Fruit fly (Drosophila melanogaster): ENCODE data around the gene CG31675.

CG31675 gene

DNA sequence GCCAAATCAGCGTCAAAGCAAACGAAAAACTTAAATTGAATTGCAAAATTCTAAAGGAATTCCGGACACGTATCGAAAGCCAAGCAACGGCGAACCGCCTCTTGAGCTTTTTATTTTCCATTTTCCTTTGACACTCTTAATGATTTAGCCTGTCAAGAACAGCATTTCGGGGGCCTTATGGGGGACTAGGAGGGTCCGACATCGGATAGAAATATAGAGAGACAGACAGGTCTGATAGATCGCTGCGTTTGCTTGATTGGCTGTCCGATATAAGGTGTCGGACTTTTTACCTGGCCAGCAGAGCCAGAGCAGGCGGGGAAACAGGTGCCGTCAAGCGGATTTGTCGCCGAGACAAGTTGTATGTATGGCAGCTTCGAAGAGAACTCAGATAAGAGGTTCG lies 36.8 kb downstream of the CG31675 start:
- TF ChIP-seq CTCF (optimal IDR thresholded peaks at IDR 0.05) (no peak), CG8478 (optimal IDR thresholded peaks at IDR 0.05) (no peak)

DNA sequence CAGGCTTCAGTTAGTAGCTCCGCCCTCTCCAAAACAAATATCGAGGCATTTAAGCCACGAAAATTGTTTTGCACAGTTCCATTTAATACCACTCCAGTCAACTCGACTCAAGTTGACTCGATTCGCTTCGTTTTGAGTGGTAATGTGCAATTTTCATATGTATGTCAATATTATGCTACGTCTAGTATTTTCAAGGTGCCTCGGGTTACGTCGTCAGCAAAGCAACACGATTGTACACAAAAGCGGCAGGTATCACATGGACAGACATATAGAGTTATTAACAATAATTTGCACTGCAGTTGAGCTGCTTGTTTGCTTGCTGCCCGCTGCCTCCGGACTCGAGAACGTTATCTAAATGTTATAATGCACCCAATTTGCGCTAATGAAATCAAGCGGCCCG lies 37.5 kb downstream of the CG31675 start:
- TF ChIP-seq CG8478 (optimal IDR thresholded peaks at IDR 0.05) (no peak), CTCF (optimal IDR thresholded peaks at IDR 0.05) (no peak)

DNA sequence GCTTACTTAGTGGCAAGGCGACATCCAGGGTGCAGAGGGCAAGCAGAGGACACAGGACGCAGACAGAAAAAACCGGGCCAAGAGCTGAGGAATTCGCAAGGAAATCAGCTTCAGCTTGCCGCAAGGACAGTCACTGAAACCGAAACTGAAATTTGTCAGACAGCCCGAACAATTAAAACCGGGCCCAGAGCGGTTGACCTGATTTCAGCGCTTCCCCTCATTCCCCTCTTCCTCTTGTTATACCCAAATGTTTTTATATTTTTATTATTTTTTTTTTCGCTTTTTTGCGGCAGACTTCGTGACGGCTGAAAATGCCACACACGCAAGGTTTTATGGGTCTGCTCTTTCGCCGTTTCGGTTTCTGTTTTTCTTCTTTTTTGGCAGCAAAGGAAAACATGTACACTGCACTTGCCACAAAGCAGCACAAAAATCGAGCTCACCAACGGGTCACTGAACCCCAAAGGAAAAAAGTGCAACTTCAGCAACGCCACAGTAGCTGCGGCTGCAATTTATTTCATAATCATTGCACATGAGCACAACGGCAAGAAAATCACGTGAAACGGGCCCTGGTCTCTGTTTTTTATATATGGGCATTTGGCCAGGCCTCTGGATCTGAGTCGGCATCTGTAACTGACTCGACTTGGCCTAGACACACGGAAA lies 40.6 kb downstream of the CG31675 start:
- TF ChIP-seq CG8478 (optimal IDR thresholded peaks at IDR 0.05) = no peak
- TF ChIP-seq CTCF (optimal IDR thresholded peaks at IDR 0.05) = no peak

- no peak for TF ChIP-seq CTCF (optimal IDR thresholded peaks at IDR 0.05)
- no peak for TF ChIP-seq CG8478 (optimal IDR thresholded peaks at IDR 0.05)
Observed at dm6 chr2L:20909301-20909700, 41.7 kb downstream of the CG31675 start.

- TF ChIP-seq CG8478 (optimal IDR thresholded peaks at IDR 0.05) (no peak), CTCF (optimal IDR thresholded peaks at IDR 0.05) (no peak)
Observed at dm6 chr2L:20911374-20911773, 43.8 kb downstream of the CG31675 start.

DNA sequence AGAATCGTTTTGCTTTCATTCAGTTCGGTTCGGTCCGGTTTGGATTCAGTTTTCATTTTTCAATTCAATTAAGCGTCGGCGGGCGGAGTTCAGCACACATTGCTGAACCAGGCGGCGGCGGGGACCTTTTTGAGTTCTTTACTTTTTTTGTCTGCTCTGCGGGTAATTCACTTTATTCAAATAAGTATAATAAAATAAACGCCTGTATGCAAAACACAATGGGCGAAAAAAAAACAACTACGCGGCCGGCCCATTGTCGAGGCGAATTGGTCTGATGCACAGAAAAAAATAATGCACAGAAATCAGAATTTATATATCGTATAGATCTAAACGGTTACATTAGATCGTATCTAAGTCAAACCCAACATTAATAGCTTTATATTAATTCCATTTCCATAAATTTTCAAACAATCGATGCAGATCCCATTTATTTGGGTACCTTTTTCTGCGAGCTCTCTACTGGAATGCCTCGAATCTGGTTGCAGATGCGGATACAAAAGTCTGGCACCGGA lies 45.3 kb downstream of the CG31675 start:
- TF ChIP-seq CTCF (optimal IDR thresholded peaks at IDR 0.05) = no peak
- no peak for TF ChIP-seq CG8478 (optimal IDR thresholded peaks at IDR 0.05)

DNA sequence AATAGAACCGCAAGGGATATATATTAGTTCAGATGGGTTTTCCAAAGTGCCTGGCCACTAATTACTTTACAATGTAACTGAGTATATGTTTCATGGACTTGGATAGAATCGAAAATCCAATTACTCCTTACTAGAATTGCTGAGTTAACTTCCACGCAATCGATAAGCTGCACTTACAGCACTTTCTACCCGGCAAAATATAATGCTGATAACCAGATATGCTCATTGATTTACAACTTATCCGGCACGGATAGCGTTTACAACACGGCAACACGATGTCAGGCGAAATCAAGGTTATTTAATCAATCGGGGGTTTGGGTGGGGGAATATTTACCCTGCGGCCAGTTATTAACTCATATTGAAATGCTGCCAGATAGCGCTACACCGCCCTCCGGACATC lies 46.0 kb downstream of the CG31675 start:
- TF ChIP-seq CTCF (optimal IDR thresholded peaks at IDR 0.05) = no peak
- TF ChIP-seq CG8478 (optimal IDR thresholded peaks at IDR 0.05) = no peak

DNA sequence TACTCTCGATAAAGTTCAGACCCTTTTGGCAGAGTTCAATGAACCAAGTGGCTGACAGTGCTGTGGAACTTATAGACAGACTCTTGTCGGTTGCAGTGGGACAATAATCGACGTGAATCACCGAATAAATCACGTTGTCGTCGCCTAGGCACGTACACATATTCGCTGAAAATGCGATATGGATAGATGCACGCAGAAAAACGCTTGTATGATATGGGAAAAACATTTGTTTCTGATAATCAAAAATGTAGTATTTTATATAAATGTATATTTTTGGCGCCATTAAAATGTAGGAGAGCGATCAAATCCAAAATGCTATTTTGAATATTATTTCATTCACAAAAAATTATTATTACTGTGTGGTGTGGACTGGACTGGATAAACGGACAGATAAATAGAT lies 47.7 kb downstream of the CG31675 start:
- TF ChIP-seq CG8478 (optimal IDR thresholded peaks at IDR 0.05) = no peak
- TF ChIP-seq CTCF (optimal IDR thresholded peaks at IDR 0.05) = no peak

- TF ChIP-seq CTCF (optimal IDR thresholded peaks at IDR 0.05) = no peak
- TF ChIP-seq CG8478 (optimal IDR thresholded peaks at IDR 0.05) = no peak
Observed at dm6 chr2L:20916672-20917209, 49.2 kb downstream of the CG31675 start.

- TF ChIP-seq CTCF (optimal IDR thresholded peaks at IDR 0.05) (no peak), CG8478 (optimal IDR thresholded peaks at IDR 0.05) (no peak)
Observed at dm6 chr2L:20917235-20918055, 49.9 kb downstream of the CG31675 start.

dm6 chr2L:20918056-20918674 lies 50.6 kb downstream of the CG31675 start:
- no peak for TF ChIP-seq CTCF (optimal IDR thresholded peaks at IDR 0.05)
- TF ChIP-seq CG8478 (optimal IDR thresholded peaks at IDR 0.05) = no peak

dm6 chr2L:20918733-20919132 lies 51.2 kb downstream of the CG31675 start, which contains the start of the genes CG43739 and sky:
Gene CG43739 (minus strand): TSS chr2L:20918931.
Gene sky (minus strand): TSS chr2L:20918931.
- TF ChIP-seq CTCF (optimal IDR thresholded peaks at IDR 0.05) (peak in 1 of 2 experiments; percentile 37), CG8478 (optimal IDR thresholded peaks at IDR 0.05) (no peak)

Data from S2 (cell line).